Fruit fly (Drosophila melanogaster): ENCODE measurements around the gene CG2701.

CG2701 gene

dm6 chrX:2690376-2690775 is 29.8 kb downstream of the CG2701 start:
- TF ChIP-seq CG6808 (GFP tag; optimal IDR thresholded peaks at IDR 0.05) (no peak), CG10669 (GFP tag; optimal IDR thresholded peaks at IDR 0.05) (no peak), pdm3 (GFP tag; optimal IDR thresholded peaks at IDR 0.05) (no peak), CG11902 (GFP tag; optimal IDR thresholded peaks at IDR 0.05) (no peak), topi (GFP tag; optimal IDR thresholded peaks at IDR 0.05) (no peak), Met (GFP tag; optimal IDR thresholded peaks at IDR 0.05) (no peak), CG8119 (GFP tag; IDR thresholded peaks at IDR 0.05) (no peak), CG4318 (GFP tag; optimal IDR thresholded peaks at IDR 0.05) (no peak), CG8632 (GFP tag; optimal IDR thresholded peaks at IDR 0.05) (no peak)

dm6 chrX:2686930-2687329 is 33.2 kb downstream of the CG2701 start:
- TF ChIP-seq pdm3 (GFP tag; optimal IDR thresholded peaks at IDR 0.05) (no peak), fd85E (GFP tag; optimal IDR thresholded peaks at IDR 0.05) (no peak), Eip75B (GFP tag; optimal IDR thresholded peaks at IDR 0.05) (no peak), CG11294 (GFP tag; IDR thresholded peaks at IDR 0.05) (no peak), net (GFP tag; optimal IDR thresholded peaks at IDR 0.05) (no peak), Eip93F (GFP tag; optimal IDR thresholded peaks at IDR 0.05) (no peak), Sox15 (GFP tag; optimal IDR thresholded peaks at IDR 0.05) (no peak)

dm6 chrX:2685580-2685979 is 34.5 kb downstream of the CG2701 start, which contains the start of gene per:
Gene per, plus strand, starts transcription at chrX:2685580.
- TF ChIP-seq cyc (GFP tag; optimal IDR thresholded peaks at IDR 0.05): no peak
- no peak for TF ChIP-seq salr (GFP tag; optimal IDR thresholded peaks at IDR 0.05)
- TF ChIP-seq lz (GFP tag; optimal IDR thresholded peaks at IDR 0.05): no peak
- TF ChIP-seq CG6163 (GFP tag; IDR thresholded peaks at IDR 0.05): no peak
- TF ChIP-seq eg (GFP tag; IDR thresholded peaks at IDR 0.05): no peak
- TF ChIP-seq CG31627 (GFP tag; optimal IDR thresholded peaks at IDR 0.05): no peak

- TF ChIP-seq salr (GFP tag; optimal IDR thresholded peaks at IDR 0.05) (no peak), Eip78C (GFP tag) (peak; percentile 54), pdm3 (GFP tag; optimal IDR thresholded peaks at IDR 0.05) (peak; percentile 11), CG32006 (GFP tag; optimal IDR thresholded peaks at IDR 0.05) (peak; percentile 39), vri (GFP tag; optimal IDR thresholded peaks at IDR 0.05) (no peak), CG3919 (GFP tag; optimal IDR thresholded peaks at IDR 0.05) (peak; percentile 2), Sox15 (GFP tag; optimal IDR thresholded peaks at IDR 0.05) (no peak), fd59A (GFP tag; optimal IDR thresholded peaks at IDR 0.05) (no peak), Hr4 (GFP tag; optimal IDR thresholded peaks at IDR 0.05) (peak; percentile 36), net (GFP tag; optimal IDR thresholded peaks at IDR 0.05) (peak; percentile 21), dac (GFP tag; optimal IDR thresholded peaks at IDR 0.05) (no peak), CG15336 (GFP tag; IDR thresholded peaks at IDR 0.05) (peak; percentile 55), CG4318 (GFP tag; optimal IDR thresholded peaks at IDR 0.05) (no peak), CG8119 (GFP tag; IDR thresholded peaks at IDR 0.05) (no peak; the same call in 2 of the 3 replicates), CG6854 (GFP tag; optimal IDR thresholded peaks at IDR 0.05) (no peak), fd85E (GFP tag; optimal IDR thresholded peaks at IDR 0.05) (no peak), eg (GFP tag; IDR thresholded peaks at IDR 0.05) (no peak), CG10631 (GFP tag; optimal IDR thresholded peaks at IDR 0.05) (no peak), CG6163 (GFP tag; IDR thresholded peaks at IDR 0.05) (0 out of 3 replicates have a peak, but pooled peaks have one; percentile 14), CG10669 (GFP tag; optimal IDR thresholded peaks at IDR 0.05) (no peak), lz (GFP tag; optimal IDR thresholded peaks at IDR 0.05) (no peak), CG1621 (tag; optimal IDR thresholded peaks at IDR 0.05) (no peak), OdsH (GFP tag; optimal IDR thresholded peaks at IDR 0.05) (peak; percentile 14), CG6808 (GFP tag; optimal IDR thresholded peaks at IDR 0.05) (no peak), CG6276 (GFP tag; optimal IDR thresholded peaks at IDR 0.05) (peak; percentile 15), Sox102F (GFP tag; optimal IDR thresholded peaks at IDR 0.05) (no peak)
Observed at dm6 chrX:2685022-2685421, 35.1 kb downstream of the CG2701 start.
